Worm (Caenorhabditis elegans): ENCODE data around the gene C01B10.7.
A peak's percentile ranks its signal among the peaks of the same experiment; 100 is the strongest.
"Not testable (repeated sequence)": the region's sequence is repeated elsewhere in the genome, so short reads cannot be mapped to it uniquely, and the experiment has no call there.

Gene C01B10.7

ce11 chrIV:6638256-6638655, at the start of gene C01B10.7:
C01B10.7 (plus strand) TSS chrIV:6638556.
- no peak for TF ChIP-seq cog-1 (tag; optimal IDR thresholded peaks at IDR 0.05)
- TF ChIP-seq flt-1 (GFP tag; IDR thresholded peaks at IDR 0.05) = no peak

ce11 chrIV:6590029-6590428, 48.3 kb upstream of the C01B10.7 start, which contains the start of the genes lec-11 and irld-7:
lec-11 (minus strand) TSS chrIV:6590154.
irld-7 (plus strand) TSS chrIV:6590360.
- TF ChIP-seq ztf-23 (GFP tag; IDR thresholded peaks at IDR 0.05) (no peak), tab-1 (GFP tag; IDR thresholded peaks at IDR 0.05) (no peak)

ce11 chrIV:6591010-6591746, 47.2 kb upstream of the C01B10.7 start, which contains the start of the genes nspb-1 and nspb-2:
nspb-1 (minus strand) TSS chrIV:6591110.
nspb-2 (plus strand) TSS chrIV:6591696.
- TF ChIP-seq ztf-23 (GFP tag; IDR thresholded peaks at IDR 0.05); T22C8.4 (GFP tag; IDR thresholded peaks at IDR 0.05); cog-1 (tag; optimal IDR thresholded peaks at IDR 0.05): not testable (repeated sequence)

- TF ChIP-seq cog-1 (tag; optimal IDR thresholded peaks at IDR 0.05); ref-1 (GFP tag; conservative IDR thresholded peaks at IDR 0.05); T22C8.4 (GFP tag; IDR thresholded peaks at IDR 0.05): not testable (repeated sequence)
These were observed 43.5 kb upstream of the C01B10.7 start, which contains the start of gene nspb-3 for ce11 chrIV:6594871-6595270. nspb-3 (minus strand) TSS chrIV:6594971.

ce11 chrIV:6595912-6596311, 42.4 kb upstream of the C01B10.7 start, which contains the start of gene F38A5.22:
F38A5.22 (minus strand) TSS chrIV:6595940.
- TF ChIP-seq klf-2 (GFP tag; conservative IDR thresholded peaks at IDR 0.05) (no peak), ztf-23 (GFP tag; IDR thresholded peaks at IDR 0.05) (no peak), flt-1 (GFP tag; IDR thresholded peaks at IDR 0.05) (no peak), T22C8.4 (GFP tag; IDR thresholded peaks at IDR 0.05) (no peak), ref-1 (GFP tag; conservative IDR thresholded peaks at IDR 0.05) (no peak), cog-1 (tag; optimal IDR thresholded peaks at IDR 0.05) (no peak), ztf-29 (GFP tag; IDR thresholded peaks at IDR 0.05) (no peak), med-1 (GFP tag; optimal IDR thresholded peaks at IDR 0.05; ENCODE audit: insufficient read depth) (no peak), tab-1 (GFP tag; IDR thresholded peaks at IDR 0.05) (no peak)

ce11 chrIV:6597298-6597697, 41.1 kb upstream of the C01B10.7 start, which contains the start of gene F38A5.6:
F38A5.6 (minus strand) TSS chrIV:6597398.
- TF ChIP-seq ref-1 (GFP tag; conservative IDR thresholded peaks at IDR 0.05) (no peak), cog-1 (tag; optimal IDR thresholded peaks at IDR 0.05) (no peak), flt-1 (GFP tag; IDR thresholded peaks at IDR 0.05) (no peak), tab-1 (GFP tag; IDR thresholded peaks at IDR 0.05) (no peak), T22C8.4 (GFP tag; IDR thresholded peaks at IDR 0.05) (no peak), ztf-23 (GFP tag; IDR thresholded peaks at IDR 0.05) (no peak), med-1 (GFP tag; optimal IDR thresholded peaks at IDR 0.05; ENCODE audit: insufficient read depth) (no peak), ztf-29 (GFP tag; IDR thresholded peaks at IDR 0.05) (no peak), klf-2 (GFP tag; conservative IDR thresholded peaks at IDR 0.05) (no peak)

- not testable (repeated sequence) for TF ChIP-seq ref-1 (GFP tag; conservative IDR thresholded peaks at IDR 0.05); tab-1 (GFP tag; IDR thresholded peaks at IDR 0.05); med-1 (GFP tag; optimal IDR thresholded peaks at IDR 0.05; ENCODE audit: insufficient read depth)
These were observed 40.4 kb upstream of the C01B10.7 start, which contains the start of gene nspb-4 for ce11 chrIV:6597918-6598317. nspb-4 (plus strand) TSS chrIV:6598218.

- TF ChIP-seq tab-1 (GFP tag; IDR thresholded peaks at IDR 0.05); cog-1 (tag; optimal IDR thresholded peaks at IDR 0.05); flt-1 (GFP tag; IDR thresholded peaks at IDR 0.05): not testable (repeated sequence)
These were observed 39.6 kb upstream of the C01B10.7 start, which contains the start of gene nspb-5 for ce11 chrIV:6598740-6599139. nspb-5 (plus strand) TSS chrIV:6599040.

- no peak for TF ChIP-seq tab-1 (GFP tag; IDR thresholded peaks at IDR 0.05)
- no peak for TF ChIP-seq klf-2 (GFP tag; conservative IDR thresholded peaks at IDR 0.05)
These were observed 38.9 kb upstream of the C01B10.7 start, which contains the start of gene F38A5.8 for ce11 chrIV:6599447-6599846. F38A5.8 (plus strand) TSS chrIV:6599747.

ce11 chrIV:6601213-6601724, 37.1 kb upstream of the C01B10.7 start, which contains the start of gene sup-36:
sup-36 (plus strand) TSS chrIV:6601674.
- TF ChIP-seq T22C8.4 (GFP tag; IDR thresholded peaks at IDR 0.05) (peak; percentile 49), klf-2 (GFP tag; conservative IDR thresholded peaks at IDR 0.05) (no peak)

ce11 chrIV:6602376-6602775, 36.0 kb upstream of the C01B10.7 start, which contains the start of gene F15B10.3:
F15B10.3 (plus strand) TSS chrIV:6602676.
- TF ChIP-seq tab-1 (GFP tag; IDR thresholded peaks at IDR 0.05) (no peak), ref-1 (GFP tag; conservative IDR thresholded peaks at IDR 0.05) (no peak), flt-1 (GFP tag; IDR thresholded peaks at IDR 0.05) (no peak), klf-2 (GFP tag; conservative IDR thresholded peaks at IDR 0.05) (no peak), T22C8.4 (GFP tag; IDR thresholded peaks at IDR 0.05) (no peak), ztf-29 (GFP tag; IDR thresholded peaks at IDR 0.05) (no peak), med-1 (GFP tag; optimal IDR thresholded peaks at IDR 0.05; ENCODE audit: insufficient read depth) (no peak), cog-1 (tag; optimal IDR thresholded peaks at IDR 0.05) (no peak), ztf-23 (GFP tag; IDR thresholded peaks at IDR 0.05) (no peak)
